Worm (Caenorhabditis elegans): ENCODE measurements around the gene scc-3.

DNA sequence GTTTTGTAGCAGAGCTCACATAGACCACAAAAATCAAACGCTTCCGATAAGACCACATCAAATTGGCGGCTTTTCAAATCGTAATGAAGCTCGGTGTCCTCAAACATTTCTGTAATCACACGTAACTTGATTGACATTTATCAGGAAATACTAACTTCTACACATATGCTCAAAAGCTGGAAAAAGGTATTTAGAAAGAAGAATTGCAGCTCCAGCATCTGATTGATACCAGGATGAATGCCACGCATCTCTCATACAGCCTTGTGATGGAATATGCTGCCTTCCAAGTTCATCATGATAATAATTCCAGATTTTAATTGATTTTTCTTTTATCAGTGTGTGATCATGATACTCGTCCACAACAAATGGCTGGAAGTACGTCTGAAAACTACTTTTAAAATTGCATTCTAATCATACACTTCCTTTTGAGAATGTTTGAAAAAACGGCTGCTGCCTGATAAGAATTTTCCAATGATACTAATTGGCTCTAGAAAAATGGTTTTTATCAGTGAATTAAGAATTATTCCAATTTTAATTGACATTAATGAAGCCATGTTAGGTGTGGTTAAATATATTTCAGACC lies 33.3 kb downstream of the scc-3 start:
- TF ChIP-seq skn-1 (tag; optimal IDR thresholded peaks at IDR 0.05) (no peak), ama-1 (optimal IDR thresholded peaks at IDR 0.05) (no peak), ceh-82 (tag; optimal IDR thresholded peaks at IDR 0.05) (no peak), zag-1 (tag; optimal IDR thresholded peaks at IDR 0.05) (no peak), blmp-1 (tag; optimal IDR thresholded peaks at IDR 0.05; ENCODE audit: insufficient read depth) (no peak), nhr-237 (tag; optimal IDR thresholded peaks at IDR 0.05) (no peak), alr-1 (tag; optimal IDR thresholded peaks at IDR 0.05) (no peak), ceh-16 (tag; optimal IDR thresholded peaks at IDR 0.05) (no peak)
